Fruit fly (Drosophila melanogaster) whole organism, prepupa: ENCODE measurements around the gene Elp1.
A peak's percentile ranks its signal among the peaks of the same experiment; 100 is the strongest.

Source experiments
- CG10631 ChIP-seq: fragments of 200-800 bp; sonication (Bioruptor generic); optimal IDR thresholded peaks from 2 replicates; lab custom pipeline; 2016; ENCODE audit warnings: missing biosample characterization, missing genetic modification characterization
- CG11294 ChIP-seq: fragments of 200-800 bp; sonication (Bioruptor generic); IDR thresholded peaks from 2 replicates; pipeline ENCODE4 v1.3.6; 2022; ENCODE audit warnings: missing biosample characterization, missing genetic modification characterization
- CG11762 ChIP-seq: fragments of 200-800 bp; sonication (Bioruptor generic); optimal IDR thresholded peaks from 3 replicates; lab custom pipeline; 2016; ENCODE audit warnings: missing biosample characterization, missing genetic modification characterization; ENCODE audit not compliant: insufficient read depth
- CG11902 ChIP-seq: fragments of 200-800 bp; sonication (Bioruptor generic); optimal IDR thresholded peaks from 3 replicates; lab custom pipeline; 2016; ENCODE audit warnings: missing biosample characterization, missing genetic modification characterization
- CG15336 ChIP-seq: fragments of 200-800 bp; sonication (Bioruptor generic); IDR thresholded peaks from 2 replicates; pipeline ENCODE4 v1.3.6; 2022; ENCODE audit warnings: missing biosample characterization, missing genetic modification characterization
- CG1621 ChIP-seq: fragments of 200-800 bp; sonication (Bioruptor generic); optimal IDR thresholded peaks from 3 replicates; lab custom pipeline; 2018; ENCODE audit warnings: missing biosample characterization, mild to moderate bottlenecking, missing genetic modification characterization
- CG16779 ChIP-seq: fragments of 200-800 bp; sonication (Bioruptor generic); optimal IDR thresholded peaks from 3 replicates; lab custom pipeline; 2017; ENCODE audit warnings: missing biosample characterization, mild to moderate bottlenecking, missing genetic modification characterization
- CG32006 ChIP-seq: fragments of 200-800 bp; sonication (Bioruptor generic); optimal IDR thresholded peaks from 3 replicates; lab custom pipeline; 2017; ENCODE audit warnings: missing biosample characterization, mild to moderate bottlenecking, missing genetic modification characterization
- CG3919 ChIP-seq: fragments of 200-800 bp; sonication (Bioruptor generic); optimal IDR thresholded peaks from 3 replicates; lab custom pipeline; 2016; ENCODE audit warnings: missing biosample characterization, missing genetic modification characterization
- CG4318 ChIP-seq: fragments of 200-800 bp; sonication (Bioruptor generic); optimal IDR thresholded peaks from 3 replicates; lab custom pipeline; 2017; ENCODE audit warnings: missing biosample characterization, mild to moderate bottlenecking, missing genetic modification characterization
- CG6163 ChIP-seq: fragments of 200-800 bp; sonication (Bioruptor generic); IDR thresholded peaks from 3 replicates; pipeline ENCODE4 v1.3.6; 2022; ENCODE audit warnings: missing biosample characterization, missing genetic modification characterization
- CG6276 ChIP-seq: fragments of 200-800 bp; sonication (Bioruptor generic); optimal IDR thresholded peaks from 2 replicates; lab custom pipeline; 2017; ENCODE audit warnings: missing biosample characterization, mild to moderate bottlenecking, missing genetic modification characterization
- CG6792 ChIP-seq: fragments of 200-800 bp; sonication (Bioruptor generic); optimal IDR thresholded peaks from 3 replicates; lab custom pipeline; 2016; ENCODE audit warnings: missing biosample characterization, missing genetic modification characterization
- CG6808 ChIP-seq: fragments of 200-800 bp; sonication (Bioruptor generic); optimal IDR thresholded peaks from 3 replicates; lab custom pipeline; 2017; ENCODE audit warnings: missing biosample characterization, missing genetic modification characterization, mild to moderate bottlenecking, moderate library complexity, missing genetic modification reagents
- CG6854 ChIP-seq: fragments of 200-800 bp; sonication (Bioruptor generic); optimal IDR thresholded peaks from 2 replicates; lab custom pipeline; 2017; ENCODE audit warnings: missing biosample characterization, mild to moderate bottlenecking, missing genetic modification characterization
- CG7368 ChIP-seq: fragments of 200-800 bp; sonication (Bioruptor generic); optimal IDR thresholded peaks from 3 replicates; lab custom pipeline; 2016; ENCODE audit warnings: missing biosample characterization, missing genetic modification characterization
- CG8119 ChIP-seq: fragments of 200-800 bp; sonication (Bioruptor generic); IDR thresholded peaks from 3 replicates; pipeline ENCODE4 v1.3.6; 2022; ENCODE audit warnings: missing biosample characterization, missing genetic modification characterization
- CG8319 ChIP-seq: fragments of 200-800 bp; sonication (Bioruptor generic); optimal IDR thresholded peaks from 3 replicates; lab custom pipeline; 2016; ENCODE audit warnings: missing biosample characterization, missing genetic modification characterization
- Eip75B ChIP-seq: fragments of 200-800 bp; sonication (Bioruptor generic); optimal IDR thresholded peaks from 3 replicates; lab custom pipeline; 2016; ENCODE audit warnings: missing biosample characterization, missing genetic modification characterization
- Eip93F ChIP-seq: fragments of 200-800 bp; sonication (Bioruptor generic); optimal IDR thresholded peaks from 2 replicates; lab custom pipeline; 2016; ENCODE audit warnings: missing biosample characterization, mild to moderate bottlenecking, missing genetic modification characterization
- Ets96B ChIP-seq: fragments of 200-800 bp; optimal IDR thresholded peaks from 2 replicates; lab custom pipeline; 2019; ENCODE audit warnings: missing biosample characterization, mild to moderate bottlenecking, missing genetic modification characterization, moderate library complexity
- Gug ChIP-seq: fragments of 200-800 bp; sonication (Bioruptor generic); IDR thresholded peaks from 2 replicates; pipeline ENCODE4 v1.3.6; 2022; ENCODE audit warnings: missing biosample characterization, missing genetic modification characterization
- Hr38 ChIP-seq: sonication (Bioruptor generic); optimal IDR thresholded peaks from 2 replicates; lab custom pipeline; 2016; ENCODE audit warnings: missing biosample characterization, missing genetic modification characterization
- Hr39 ChIP-seq: fragments of 200-800 bp; sonication (Bioruptor generic); optimal IDR thresholded peaks from 2 replicates; lab custom pipeline; 2016; ENCODE audit warnings: missing biosample characterization, missing genetic modification characterization
- Lpt ChIP-seq: fragments of 200-800 bp; sonication (Bioruptor generic); optimal IDR thresholded peaks from 3 replicates; lab custom pipeline; 2016; ENCODE audit warnings: missing biosample characterization, missing genetic modification characterization
- OdsH ChIP-seq: fragments of 200-800 bp; sonication (Bioruptor generic); optimal IDR thresholded peaks from 3 replicates; lab custom pipeline; 2016; ENCODE audit warnings: missing biosample characterization, missing genetic modification characterization
- Sox102F ChIP-seq: fragments of 200-800 bp; sonication (Bioruptor generic); optimal IDR thresholded peaks from 2 replicates; lab custom pipeline; 2016; ENCODE audit warnings: missing biosample characterization, mild to moderate bottlenecking, missing genetic modification characterization
- Sox14 ChIP-seq: fragments of 200-800 bp; sonication (Bioruptor generic); optimal IDR thresholded peaks from 3 replicates; lab custom pipeline; 2016; ENCODE audit warnings: missing biosample characterization, missing genetic modification characterization
- Sox15 ChIP-seq: fragments of 200-800 bp; sonication (Bioruptor generic); optimal IDR thresholded peaks from 3 replicates; lab custom pipeline; 2016; ENCODE audit warnings: missing biosample characterization, missing genetic modification characterization
- acj6 ChIP-seq: fragments of 200-800 bp; sonication (Bioruptor generic); optimal IDR thresholded peaks from 3 replicates; lab custom pipeline; 2016; ENCODE audit warnings: missing biosample characterization, missing genetic modification characterization
- cyc ChIP-seq: fragments of 200-800 bp; sonication (Bioruptor generic); optimal IDR thresholded peaks from 3 replicates; lab custom pipeline; 2016; ENCODE audit warnings: missing biosample characterization, missing genetic modification characterization
- dac ChIP-seq: fragments of 200-800 bp; sonication (Bioruptor generic); optimal IDR thresholded peaks from 2 replicates; lab custom pipeline; 2017; ENCODE audit warnings: missing biosample characterization, mild to moderate bottlenecking, missing genetic modification characterization
- dsx ChIP-seq: fragments of 200-800 bp; optimal IDR thresholded peaks from 3 replicates; lab custom pipeline; 2019; ENCODE audit warnings: missing biosample characterization, mild to moderate bottlenecking, missing genetic modification characterization, moderate library complexity; ENCODE audit not compliant: poor library complexity, severe bottlenecking
- eg ChIP-seq: fragments of 200-800 bp; sonication (Bioruptor generic); IDR thresholded peaks from 3 replicates; pipeline ENCODE4 v1.3.6; 2022; ENCODE audit warnings: missing biosample characterization, missing genetic modification characterization
- esn ChIP-seq: fragments of 200-800 bp; sonication (Bioruptor generic); optimal IDR thresholded peaks from 2 replicates; lab custom pipeline; 2016; ENCODE audit warnings: missing biosample characterization, mild to moderate bottlenecking, missing genetic modification characterization, moderate library complexity
- fd59A ChIP-seq: fragments of 200-800 bp; sonication (Bioruptor generic); optimal IDR thresholded peaks from 2 replicates; lab custom pipeline; 2017; ENCODE audit warnings: missing biosample characterization, mild to moderate bottlenecking, missing genetic modification characterization, missing genetic modification reagents
- fd85E ChIP-seq: fragments of 200-800 bp; sonication (Bioruptor generic); optimal IDR thresholded peaks from 3 replicates; lab custom pipeline; 2016; ENCODE audit warnings: missing biosample characterization, missing genetic modification characterization
- fkh ChIP-seq: fragments of 200-800 bp; sonication (Bioruptor generic); optimal IDR thresholded peaks from 3 replicates; lab custom pipeline; 2017; ENCODE audit warnings: missing biosample characterization, mild to moderate bottlenecking, missing genetic modification characterization, moderate library complexity
- lz ChIP-seq: fragments of 200-800 bp; sonication (Bioruptor generic); optimal IDR thresholded peaks from 3 replicates; lab custom pipeline; 2016; ENCODE audit warnings: missing biosample characterization, missing genetic modification characterization
- net ChIP-seq: fragments of 200-800 bp; sonication (Bioruptor generic); optimal IDR thresholded peaks from 3 replicates; lab custom pipeline; 2016; ENCODE audit warnings: missing biosample characterization, missing genetic modification characterization
- pdm3 ChIP-seq: fragments of 200-800 bp; sonication (Bioruptor generic); optimal IDR thresholded peaks from 3 replicates; lab custom pipeline; 2016; ENCODE audit warnings: missing biosample characterization, missing genetic modification characterization
- salr ChIP-seq, 2 experiments: fragments of 200-800 bp; sonication (Bioruptor generic); optimal IDR thresholded peaks; 3 replicates each; lab custom pipeline; 2016 to 2018; ENCODE audit warnings: missing biosample characterization in 2 of 2, missing genetic modification characterization in 2 of 2, mild to moderate bottlenecking in 1 of 2
- spab ChIP-seq: fragments of 200-800 bp; sonication (Bioruptor generic); optimal IDR thresholded peaks from 2 replicates; lab custom pipeline; 2017; ENCODE audit warnings: missing biosample characterization, mild to moderate bottlenecking, missing genetic modification characterization, missing genetic modification reagents
- ss ChIP-seq, 2 experiments: fragments of 200-800 bp; sonication (Bioruptor generic); optimal IDR thresholded peaks; 2 replicates in 1 of 2; 3 replicates in 1 of 2; lab custom pipeline; 2017 to 2018; ENCODE audit warnings: mild to moderate bottlenecking in 2 of 2, missing biosample characterization in 2 of 2, missing genetic modification characterization in 2 of 2, moderate library complexity in 1 of 2
- svp ChIP-seq: fragments of 200-800 bp; sonication (Bioruptor generic); peaks from one replicate; lab custom pipeline; 2016; ENCODE audit warnings: missing biosample characterization, missing genetic modification characterization
- topi ChIP-seq: fragments of 200-800 bp; sonication (Bioruptor generic); optimal IDR thresholded peaks from 3 replicates; lab custom pipeline; 2016; ENCODE audit warnings: missing biosample characterization, missing genetic modification characterization
- vri ChIP-seq: fragments of 200-800 bp; sonication (Bioruptor generic); optimal IDR thresholded peaks from 3 replicates; lab custom pipeline; 2016; ENCODE audit warnings: missing biosample characterization, mild to moderate bottlenecking, missing genetic modification characterization

Gene Elp1

dm6 chr3R:11648356-11649355, 2.1 kb upstream of the Elp1 start (continued):
- TF ChIP-seq spab (GFP tag; lab: Kevin White, UChicago), result no peak

- TF ChIP-seq Gug (GFP tag; lab: Robert Waterston, UW) (peak; percentile 83), Ets96B (tag; lab: Kevin White, UChicago) (peak; percentile 70), CG7368 (GFP tag; lab: Kevin White, UChicago) (peak; percentile 87), salr (GFP tag; optimal IDR thresholded peaks at IDR 0.05; lab: Kevin White, UChicago) (peak; percentile 66 to 71), fd85E (peak; percentile 59), Eip93F (GFP tag; lab: Kevin White, UChicago) (no peak), Hr38 (GFP tag; lab: Kevin White, UChicago) (peak; percentile 61), CG6792 (GFP tag; lab: Kevin White, UChicago) (peak; percentile 85), Sox102F (GFP tag; lab: Kevin White, UChicago) (peak; percentile 88), spab (GFP tag; lab: Kevin White, UChicago) (peak; percentile 55), acj6 (GFP tag; lab: Kevin White, UChicago) (peak; percentile 90), Eip75B (GFP tag; lab: Kevin White, UChicago) (peak; percentile 82), CG8319 (GFP tag; lab: Kevin White, UChicago) (peak; percentile 82), pdm3 (GFP tag; lab: Kevin White, UChicago) (peak; percentile 91), net (GFP tag; lab: Kevin White, UChicago) (peak; percentile 86), CG8119 (GFP tag; lab: Robert Waterston, UW) (peak; percentile 81), dsx (GFP tag; lab: Kevin White, UChicago) (peak; percentile 53), eg (GFP tag; lab: Robert Waterston, UW) (peak; percentile 94), Lpt (GFP tag; lab: Kevin White, UChicago) (peak; percentile 73), CG6163 (GFP tag; lab: Robert Waterston, UW) (peak; percentile 94), CG1621 (tag; lab: Kevin White, UChicago) (peak; percentile 66), CG6276 (GFP tag; lab: Kevin White, UChicago) (peak; percentile 77), CG10631 (GFP tag; lab: Kevin White, UChicago) (peak; percentile 79), CG11762 (GFP tag; lab: Kevin White, UChicago) (peak; percentile 83), Sox14 (GFP tag; lab: Kevin White, UChicago) (peak; percentile 84), CG6854 (peak; percentile 52), CG6808 (GFP tag; lab: Kevin White, UChicago) (peak; percentile 73), CG11902 (GFP tag; lab: Kevin White, UChicago) (peak; percentile 89), CG4318 (peak; percentile 74), vri (GFP tag; lab: Kevin White, UChicago) (peak; percentile 73), cyc (peak; percentile 94), fkh (GFP tag; lab: Kevin White, UChicago) (peak; percentile 68), CG15336 (GFP tag; lab: Robert Waterston, UW) (peak; percentile 86), svp (GFP tag; lab: Kevin White, UChicago) (peak; percentile 94), dac (GFP tag; lab: Kevin White, UChicago) (peak; percentile 51), ss (GFP tag; optimal IDR thresholded peaks at IDR 0.05; lab: Kevin White, UChicago) (peak in 1 of 2 experiments; percentile 53), CG32006 (GFP tag; lab: Kevin White, UChicago) (peak; percentile 86), CG11294 (GFP tag; lab: Robert Waterston, UW) (peak; percentile 81), CG3919 (GFP tag; lab: Kevin White, UChicago) (peak; percentile 90), Sox15 (GFP tag; lab: Kevin White, UChicago) (peak; percentile 90), topi (GFP tag; lab: Kevin White, UChicago) (peak; percentile 89), CG16779 (tag; lab: Kevin White, UChicago) (peak; percentile 59), esn (GFP tag; lab: Kevin White, UChicago) (peak; percentile 88), Hr39 (GFP tag; lab: Kevin White, UChicago) (peak; percentile 95), OdsH (GFP tag; lab: Kevin White, UChicago) (peak; percentile 89), lz (GFP tag; lab: Kevin White, UChicago) (peak; percentile 90), fd59A (GFP tag; lab: Kevin White, UChicago) (peak; percentile 70)
Measured at dm6 chr3R:11649449-11649848, 1.3 kb upstream of the Elp1 start.
